Worm (Caenorhabditis elegans) whole organism, midembryonic: Measurements from ENCODE around the gene F59A6.10.

Experiments used
- flt-1 ChIP-seq: fragments of 200-800 bp; sonication (Bioruptor generic); IDR thresholded peaks from 2 replicates; pipeline ENCODE4 v1.3.6; 2022; ENCODE audit warnings: missing genetic modification characterization, missing compliant biosample characterization
- klf-2 ChIP-seq: fragments of 200-800 bp; sonication (Bioruptor generic); conservative IDR thresholded peaks from 2 replicates; pipeline ENCODE4 v1.3.6; 2022; ENCODE audit warnings: missing genetic modification reagents, missing genetic modification characterization, missing compliant biosample characterization
- med-1 ChIP-seq: sonication (generic microtip); optimal IDR thresholded peaks from 2 replicates; lab custom pipeline; 2017; ENCODE audit warnings: missing genetic modification characterization, mild to moderate bottlenecking, missing compliant biosample characterization, antibody characterized with exemption, missing genetic modification reagents; ENCODE audit not compliant: insufficient read depth
- ref-1 ChIP-seq: fragments of 200-800 bp; sonication (Bioruptor generic); conservative IDR thresholded peaks from 2 replicates; pipeline ENCODE4 v1.3.6; 2022; ENCODE audit warnings: missing genetic modification reagents, missing genetic modification characterization, missing compliant biosample characterization
- ztf-23 ChIP-seq: fragments of 200-800 bp; sonication (Bioruptor generic); IDR thresholded peaks from 2 replicates; pipeline ENCODE4 v1.3.6; 2022; ENCODE audit warnings: missing genetic modification reagents, missing genetic modification characterization, missing compliant biosample characterization
- ztf-29 ChIP-seq: fragments of 200-800 bp; sonication (Bioruptor generic); IDR thresholded peaks from 2 replicates; pipeline ENCODE4 v1.3.6; 2022; ENCODE audit warnings: missing genetic modification reagents, missing genetic modification characterization, missing compliant biosample characterization

DNA sequence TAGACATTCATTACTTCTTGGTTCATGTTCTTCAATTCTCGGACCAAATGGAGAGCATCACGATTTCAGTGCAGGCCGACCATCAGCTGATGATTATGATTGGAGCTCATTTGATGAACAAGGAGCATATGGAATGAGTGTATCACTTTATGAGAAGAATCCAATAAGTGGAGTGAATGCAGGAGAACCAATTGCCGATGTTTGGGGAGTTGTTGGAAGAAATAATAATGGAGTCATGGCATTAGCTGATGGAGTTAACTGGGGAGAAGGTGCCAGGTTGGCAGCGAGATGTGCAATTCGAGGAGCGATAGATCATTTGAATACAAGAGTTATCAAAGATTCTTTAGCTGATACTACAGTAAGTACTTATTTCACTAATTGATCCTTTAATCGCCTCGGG is 47.0 kb downstream of the F59A6.10 start:
- TF ChIP-seq flt-1 (GFP tag; lab: Robert Waterston, UW) (no peak), ref-1 (no peak), ztf-29 (GFP tag; lab: Robert Waterston, UW) (no peak), ztf-23 (no peak), med-1 (GFP tag; lab: Kevin White, UChicago) (no peak), klf-2 (no peak)
